Fruit fly (Drosophila melanogaster): ENCODE measurements around the gene PolA2.

The PolA2 gene

dm6 chr3R:27281022-27281810 is 42.3 kb downstream of the PolA2 start (continued):
- peak; percentile 98 for TF ChIP-seq CG7987 (GFP tag; optimal IDR thresholded peaks at IDR 0.05)
- TF ChIP-seq lov (optimal IDR thresholded peaks at IDR 0.05), result no peak
- peak; percentile 97 for TF ChIP-seq lov (GFP tag; IDR thresholded peaks at IDR 0.05)
- TF ChIP-seq ERR (GFP tag; optimal IDR thresholded peaks at IDR 0.05), result peak; percentile 91
- peak; percentile 89 for TF ChIP-seq Max (GFP tag; optimal IDR thresholded peaks at IDR 0.05)
- TF ChIP-seq CG10274 (GFP tag; optimal IDR thresholded peaks at IDR 0.05), result peak; percentile 87
- TF ChIP-seq CG2116 (GFP tag; optimal IDR thresholded peaks at IDR 0.05), result peak; percentile 65
- peak; percentile 15 for TF ChIP-seq CG33557 (GFP tag; optimal IDR thresholded peaks at IDR 0.05)
- TF ChIP-seq kay (GFP tag; optimal IDR thresholded peaks at IDR 0.05), result peak; percentile 91
- TF ChIP-seq sob (GFP tag; IDR thresholded peaks at IDR 0.05), result peak; percentile 94
- TF ChIP-seq CG16863 (GFP tag; optimal IDR thresholded peaks at IDR 0.05), result peak; percentile 94
- TF ChIP-seq Sry-β (GFP tag; optimal IDR thresholded peaks at IDR 0.05), result peak; percentile 13
- peak; percentile 89 for TF ChIP-seq disco-r (GFP tag; optimal IDR thresholded peaks at IDR 0.05)
- TF ChIP-seq lab (GFP tag; optimal IDR thresholded peaks at IDR 0.05), result peak; percentile 98
- peak; percentile 98 for TF ChIP-seq ci (GFP tag; IDR thresholded peaks at IDR 0.05)
- TF ChIP-seq CG34376 (GFP tag; optimal IDR thresholded peaks at IDR 0.05), result peak; percentile 96
- peak; percentile 97 for TF ChIP-seq CG32767 (GFP tag; IDR thresholded peaks at IDR 0.05)
- TF ChIP-seq grau (tag; optimal IDR thresholded peaks at IDR 0.05), result peak; percentile 94
- TF ChIP-seq CG12942 (GFP tag; optimal IDR thresholded peaks at IDR 0.05), result peak; percentile 94
- TF ChIP-seq Gug (GFP tag; IDR thresholded peaks at IDR 0.05), result peak; percentile 98
- peak; percentile 80 for TF ChIP-seq corto (GFP tag; optimal IDR thresholded peaks at IDR 0.05)
- TF ChIP-seq zfh1 (GFP tag; IDR thresholded peaks at IDR 0.05), result peak; percentile 98
- TF ChIP-seq Lim3 (GFP tag; IDR thresholded peaks at IDR 0.05), result peak; percentile 86
- peak; percentile 64 for TF ChIP-seq psq (GFP tag; optimal IDR thresholded peaks at IDR 0.05)
- peak; percentile 94 for TF ChIP-seq CG4424 (GFP tag; optimal IDR thresholded peaks at IDR 0.05)
- peak; percentile 93 for TF ChIP-seq CG18262 (tag; optimal IDR thresholded peaks at IDR 0.05)
- peak; percentile 97 for TF ChIP-seq CG16815 (GFP tag; optimal IDR thresholded peaks at IDR 0.05)
- TF ChIP-seq fd96Cb (tag; optimal IDR thresholded peaks at IDR 0.05), result peak; percentile 95
- peak; percentile 22 for TF ChIP-seq Dp (GFP tag; optimal IDR thresholded peaks at IDR 0.05)
- TF ChIP-seq CG18476 (GFP tag; optimal IDR thresholded peaks at IDR 0.05), result peak; percentile 83
- peak; percentile 78 for TF ChIP-seq CG10462 (GFP tag; optimal IDR thresholded peaks at IDR 0.05)
- TF ChIP-seq Mrtf (GFP tag; IDR thresholded peaks at IDR 0.05), result peak; percentile 97
- TF ChIP-seq CG6175 (GFP tag; IDR thresholded peaks at IDR 0.05), result peak; percentile 93
- TF ChIP-seq CG17328 (GFP tag; IDR thresholded peaks at IDR 0.05), result peak; percentile 97
- peak; percentile 98 for TF ChIP-seq CG14441 (GFP tag; IDR thresholded peaks at IDR 0.05)
- peak; percentile 95 for TF ChIP-seq Chrac-16 (GFP tag; optimal IDR thresholded peaks at IDR 0.05)
- TF ChIP-seq CG3281 (GFP tag; optimal IDR thresholded peaks at IDR 0.05), result peak; percentile 96
- TF ChIP-seq pros (GFP tag; optimal IDR thresholded peaks at IDR 0.05), result peak; percentile 96
- TF ChIP-seq CG6791 (GFP tag; IDR thresholded peaks at IDR 0.05; ENCODE audit: partially characterized antibody), result peak; percentile 77; the same call in 2 of the 3 replicates
- TF ChIP-seq CG17612 (GFP tag; IDR thresholded peaks at IDR 0.05), result peak; percentile 92
- peak; percentile 91 for TF ChIP-seq CG13424 (tag; optimal IDR thresholded peaks at IDR 0.05)
- peak; percentile 97 for TF ChIP-seq CG14014 (GFP tag; IDR thresholded peaks at IDR 0.05)
- TF ChIP-seq dmrt11E (tag; optimal IDR thresholded peaks at IDR 0.05), result peak; percentile 88
- TF ChIP-seq ranshi (GFP tag; IDR thresholded peaks at IDR 0.05), result peak; percentile 98
- TF ChIP-seq Hey (tag; optimal IDR thresholded peaks at IDR 0.05), result peak; percentile 83
- peak; percentile 96 for TF ChIP-seq HLH54F (GFP tag; optimal IDR thresholded peaks at IDR 0.05)
- TF ChIP-seq ssp (GFP tag; IDR thresholded peaks at IDR 0.05), result peak; percentile 88
- peak; percentile 99 for TF ChIP-seq CG12769 (tag; optimal IDR thresholded peaks at IDR 0.05)
- TF ChIP-seq CG1529 (GFP tag; optimal IDR thresholded peaks at IDR 0.05), result peak; percentile 92
- peak; percentile 82 for TF ChIP-seq NC2α (GFP tag; optimal IDR thresholded peaks at IDR 0.05)

All from whole organism, embryonic.